Fruit fly (Drosophila melanogaster): Measurements from ENCODE around the gene CG14053.
A peak's percentile ranks its signal among the peaks of the same experiment; 100 is the strongest.

The CG14053 gene

DNA sequence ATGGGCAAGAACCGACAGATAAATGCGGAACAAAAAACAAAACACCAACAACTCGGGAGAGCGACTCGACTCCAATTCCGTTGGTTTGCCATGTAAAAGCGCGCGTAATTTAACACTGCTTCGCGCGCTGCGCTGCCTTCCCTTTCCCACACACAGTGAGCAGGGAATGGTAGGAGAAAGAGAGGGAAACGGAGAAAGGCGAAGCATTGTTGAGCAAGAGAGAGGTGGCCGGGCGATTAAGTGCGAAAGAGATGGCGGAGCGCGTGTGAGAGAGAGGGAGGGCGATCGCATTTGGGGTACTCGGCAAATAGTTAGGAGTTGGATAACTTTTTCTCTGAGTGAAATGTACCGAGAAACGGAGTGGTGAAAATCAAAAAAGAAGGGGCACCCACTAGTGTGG is 37.8 kb downstream of the CG14053 start (continued):
- TF ChIP-seq fd64A (GFP tag; optimal IDR thresholded peaks at IDR 0.05) (no peak), tup (GFP tag; optimal IDR thresholded peaks at IDR 0.05) (no peak), ewg (GFP tag; optimal IDR thresholded peaks at IDR 0.05) (no peak), peb (GFP tag; IDR thresholded peaks at IDR 0.05) (no peak), CG11093 (GFP tag; IDR thresholded peaks at IDR 0.05) (no peak), Sry-β (GFP tag; optimal IDR thresholded peaks at IDR 0.05) (no peak), CG2120 (GFP tag; optimal IDR thresholded peaks at IDR 0.05) (no peak), gfzf (GFP tag; optimal IDR thresholded peaks at IDR 0.05) (no peak), CG30020 (tag; optimal IDR thresholded peaks at IDR 0.05) (no peak), CG10267 (tag; optimal IDR thresholded peaks at IDR 0.05) (peak; percentile 20), ash1 (GFP tag; optimal IDR thresholded peaks at IDR 0.05) (no peak), Six4 (GFP tag; optimal IDR thresholded peaks at IDR 0.05) (peak; percentile 43), dpn (GFP tag; optimal IDR thresholded peaks at IDR 0.05) (no peak), exex (tag; optimal IDR thresholded peaks at IDR 0.05) (peak; percentile 9), Med (GFP tag) (peak; percentile 53), Nf-YA (GFP tag; IDR thresholded peaks at IDR 0.05) (no peak), en (GFP tag; optimal IDR thresholded peaks at IDR 0.05) (no peak), inv (GFP tag; IDR thresholded peaks at IDR 0.05; ENCODE audit: partially characterized antibody) (no peak), caup (GFP tag; optimal IDR thresholded peaks at IDR 0.05; ENCODE audit: severe bottlenecking) (no peak), bsh (GFP tag; optimal IDR thresholded peaks at IDR 0.05) (peak in 1 of 2 experiments; percentile 7), crol (GFP tag; IDR thresholded peaks at IDR 0.05) (peak; percentile 97), prd (optimal IDR thresholded peaks at IDR 0.05) (no peak), prd (GFP tag; IDR thresholded peaks at IDR 0.05) (no peak), Hand (GFP tag; optimal IDR thresholded peaks at IDR 0.05) (no peak), CG16779 (GFP tag; IDR thresholded peaks at IDR 0.05) (no peak), CG15011 (GFP tag; optimal IDR thresholded peaks at IDR 0.05) (no peak), dati (GFP tag; IDR thresholded peaks at IDR 0.05) (no peak), NFAT (GFP tag; IDR thresholded peaks at IDR 0.05) (no peak), CG10979 (tag; optimal IDR thresholded peaks at IDR 0.05) (no peak), ab (GFP tag; optimal IDR thresholded peaks at IDR 0.05) (no peak), Stat92E (GFP tag; optimal IDR thresholded peaks at IDR 0.05) (peak in 1 of 3 experiments; percentile 2), PHDP (tag; optimal IDR thresholded peaks at IDR 0.05) (no peak), C15 (GFP tag; IDR thresholded peaks at IDR 0.05) (no peak), dimm (GFP tag; IDR thresholded peaks at IDR 0.05) (no peak), da (GFP tag; optimal IDR thresholded peaks at IDR 0.05) (no peak), zen2 (GFP tag; IDR thresholded peaks at IDR 0.05; ENCODE audit: partially characterized antibody) (no peak), CG4282 (GFP tag; optimal IDR thresholded peaks at IDR 0.05) (no peak), CG3163 (GFP tag; optimal IDR thresholded peaks at IDR 0.05) (peak; percentile 46), tll (GFP tag; optimal IDR thresholded peaks at IDR 0.05) (no peak), pum (GFP tag; optimal IDR thresholded peaks at IDR 0.05) (no peak), chif (GFP tag; optimal IDR thresholded peaks at IDR 0.05) (no peak), Adf1 (GFP tag; IDR thresholded peaks at IDR 0.05) (peak; percentile 60; the same call in 1 of the 2 replicates), CG17361 (GFP tag; IDR thresholded peaks at IDR 0.05) (no peak), CG1647 (GFP tag; optimal IDR thresholded peaks at IDR 0.05) (no peak), CG2199 (GFP tag; IDR thresholded peaks at IDR 0.05) (peak; percentile 76; the same call in 2 of the 3 replicates), bbx (GFP tag; IDR thresholded peaks at IDR 0.05; ENCODE audit: partially characterized antibody) (0 out of 2 replicates have a peak, but pooled peaks have one; percentile 23), Hr3 (GFP tag; optimal IDR thresholded peaks at IDR 0.05) (no peak), gcm2 (GFP tag; optimal IDR thresholded peaks at IDR 0.05) (no peak), repo (GFP tag; optimal IDR thresholded peaks at IDR 0.05) (no peak), CG10431 (GFP tag; optimal IDR thresholded peaks at IDR 0.05) (peak; percentile 99), nerfin-1 (tag; optimal IDR thresholded peaks at IDR 0.05) (peak; percentile 10)
